Worm (Caenorhabditis elegans): ENCODE measurements around the gene srg-1.

srg-1 gene

ce11 chrIII:6303114-6303647 is 45.0 kb upstream of the srg-1 start, which contains the start of gene F47D12.9 (continued):
- no peak for TF ChIP-seq ZK185.1 (tag; optimal IDR thresholded peaks at IDR 0.05; ENCODE audit: poor library complexity, severe bottlenecking)
- no peak for TF ChIP-seq repo-1 (tag; optimal IDR thresholded peaks at IDR 0.05)

- peak; percentile 76 for TF ChIP-seq nfyb-1 (GFP tag; IDR thresholded peaks at IDR 0.05)
Observed at ce11 chrIII:6301685-6302084, 43.5 kb upstream of the srg-1 start.

- TF ChIP-seq madf-3 (GFP tag; IDR thresholded peaks at IDR 0.05) = no peak
- no peak for TF ChIP-seq let-607 (tag; optimal IDR thresholded peaks at IDR 0.05)
- no peak for TF ChIP-seq lin-54 (GFP tag; optimal IDR thresholded peaks at IDR 0.05)
- no peak for TF ChIP-seq ceh-58 (GFP tag; IDR thresholded peaks at IDR 0.05)
- no peak for TF ChIP-seq ceh-100 (GFP tag; IDR thresholded peaks at IDR 0.05)
- no peak for TF ChIP-seq ama-1 (optimal IDR thresholded peaks at IDR 0.05)
- TF ChIP-seq ama-1 (GFP tag; optimal IDR thresholded peaks at IDR 0.05) = no peak
- no peak for TF ChIP-seq ztf-26 (tag; optimal IDR thresholded peaks at IDR 0.05)
- TF ChIP-seq let-526 (GFP tag; IDR thresholded peaks at IDR 0.05) = no peak
- no peak for TF ChIP-seq pbrm-1 (GFP tag; IDR thresholded peaks at IDR 0.05)
- no peak for TF ChIP-seq Y53F4B.3 (GFP tag; IDR thresholded peaks at IDR 0.05)
- no peak for TF ChIP-seq F57A8.1 (GFP tag; optimal IDR thresholded peaks at IDR 0.05)
- no peak for TF ChIP-seq F22D6.2 (tag; optimal IDR thresholded peaks at IDR 0.05)
- no peak for TF ChIP-seq lag-1 (GFP tag; IDR thresholded peaks at IDR 0.05)
- TF ChIP-seq T26A5.8 (tag; optimal IDR thresholded peaks at IDR 0.05) = no peak
- no peak for TF ChIP-seq sdz-38 (tag; optimal IDR thresholded peaks at IDR 0.05)
- no peak for TF ChIP-seq cebp-1 (GFP tag; IDR thresholded peaks at IDR 0.05)
- TF ChIP-seq cebp-1 (tag; optimal IDR thresholded peaks at IDR 0.05) = no peak
- no peak for TF ChIP-seq hmg-20 (GFP tag; IDR thresholded peaks at IDR 0.05)
- TF ChIP-seq F10E7.11 (tag; optimal IDR thresholded peaks at IDR 0.05) = no peak
- TF ChIP-seq lsl-1 (GFP tag; optimal IDR thresholded peaks at IDR 0.05) = no peak
- no peak for TF ChIP-seq F23B12.7 (tag; optimal IDR thresholded peaks at IDR 0.05; ENCODE audit: insufficient read depth)
Observed at ce11 chrIII:6300297-6300696, 42.1 kb upstream of the srg-1 start.

- no peak for TF ChIP-seq lin-35 (GFP tag; optimal IDR thresholded peaks at IDR 0.05)
Observed at ce11 chrIII:6298131-6298530, 40.0 kb upstream of the srg-1 start, which contains the start of gene F47D12.3. TSS of gene F47D12.3 (plus strand) at chrIII:6298461.

ce11 chrIII:6297599-6297998 is 39.4 kb upstream of the srg-1 start:
- TF ChIP-seq F23B12.7 (tag; optimal IDR thresholded peaks at IDR 0.05; ENCODE audit: insufficient read depth) = no peak
- no peak for TF ChIP-seq C17E4.6 (GFP tag; IDR thresholded peaks at IDR 0.05)
- TF ChIP-seq nhr-80 (tag; optimal IDR thresholded peaks at IDR 0.05) = no peak
- no peak for TF ChIP-seq nfyb-1 (GFP tag; IDR thresholded peaks at IDR 0.05)
- TF ChIP-seq let-607 (tag; optimal IDR thresholded peaks at IDR 0.05) = no peak
- no peak for TF ChIP-seq xnd-1 (tag; optimal IDR thresholded peaks at IDR 0.05)
- TF ChIP-seq cebp-1 (GFP tag; IDR thresholded peaks at IDR 0.05) = no peak
- TF ChIP-seq cebp-1 (tag; optimal IDR thresholded peaks at IDR 0.05) = no peak
- TF ChIP-seq mes-4 (tag; optimal IDR thresholded peaks at IDR 0.05) = no peak
- TF ChIP-seq Y67H2A.10 (GFP tag; conservative IDR thresholded peaks at IDR 0.05) = no peak
- TF ChIP-seq ama-1 (optimal IDR thresholded peaks at IDR 0.05) = no peak
- no peak for TF ChIP-seq ama-1 (GFP tag; optimal IDR thresholded peaks at IDR 0.05)
- TF ChIP-seq snpc-4 (GFP tag; optimal IDR thresholded peaks at IDR 0.05) = no peak
- no peak for TF ChIP-seq snpc-4 (tag; optimal IDR thresholded peaks at IDR 0.05)
- no peak for TF ChIP-seq bed-2 (GFP tag; IDR thresholded peaks at IDR 0.05)
- TF ChIP-seq nfya-2 (GFP tag; IDR thresholded peaks at IDR 0.05) = no peak
- TF ChIP-seq lag-1 (GFP tag; IDR thresholded peaks at IDR 0.05) = no peak
- TF ChIP-seq ets-4 (GFP tag; optimal IDR thresholded peaks at IDR 0.05) = no peak
- TF ChIP-seq ztf-22 (GFP tag; optimal IDR thresholded peaks at IDR 0.05) = no peak
- no peak for TF ChIP-seq D2030.7 (GFP tag; IDR thresholded peaks at IDR 0.05)
- no peak for TF ChIP-seq pha-4 (tag; optimal IDR thresholded peaks at IDR 0.05)
- TF ChIP-seq ztf-18 (tag; optimal IDR thresholded peaks at IDR 0.05) = no peak
- TF ChIP-seq cebp-2 (GFP tag; IDR thresholded peaks at IDR 0.05) = no peak

Data from whole organism, young adult.